Worm (Caenorhabditis elegans) whole organism, L1 larva: ENCODE data around the gene F47G9.6.
A peak's percentile ranks its signal among the peaks of the same experiment; 100 is the strongest.

Experiments
- C16A3.4 ChIP-seq: fragments of 150-350 bp; optimal IDR thresholded peaks from 2 replicates; lab custom pipeline; 2014; ENCODE audit warnings: missing biosample characterization, missing genetic modification characterization
- F16B12.6 ChIP-seq: fragments of 150-350 bp; optimal IDR thresholded peaks from 2 replicates; lab custom pipeline; 2014; ENCODE audit warnings: missing biosample characterization, missing genetic modification characterization
- Y116A8C.19 ChIP-seq: sonication (generic microtip); optimal IDR thresholded peaks from 2 replicates; lab custom pipeline; 2016; ENCODE audit warnings: missing compliant biosample characterization, missing genetic modification characterization, borderline replicate concordance
- aha-1 ChIP-seq: fragments of 150-350 bp; optimal IDR thresholded peaks from 2 replicates; lab custom pipeline; 2014; ENCODE audit warnings: missing biosample characterization, missing genetic modification characterization
- alr-1 ChIP-seq: fragments of 200-800 bp; sonication (Bioruptor generic); optimal IDR thresholded peaks from 2 replicates; lab custom pipeline; 2018; ENCODE audit warnings: borderline replicate concordance, mild to moderate bottlenecking, missing genetic modification characterization, missing compliant biosample characterization
- aly-2 ChIP-seq: fragments of 150-350 bp; optimal IDR thresholded peaks from 2 replicates; lab custom pipeline; 2014; ENCODE audit warnings: missing biosample characterization, missing genetic modification characterization
- ama-1 ChIP-seq: fragments of 150-350 bp; optimal IDR thresholded peaks from 2 replicates; lab custom pipeline; 2014
- blmp-1 ChIP-seq: fragments of 150-350 bp; optimal IDR thresholded peaks from 2 replicates; lab custom pipeline; 2014; ENCODE audit warnings: missing biosample characterization, missing genetic modification characterization
- ceh-82 ChIP-seq, 3 experiments: fragments of 150-350 bp in 1 of 3; sonication (generic microtip) in 2 of 3; optimal IDR thresholded peaks; 2 replicates each; lab custom pipeline; 2014 to 2017; ENCODE audit warnings: missing biosample characterization in 3 of 3, missing genetic modification characterization in 3 of 3
- ceh-88 ChIP-seq: fragments of 200-800 bp; sonication (Bioruptor generic); IDR thresholded peaks from 2 replicates; pipeline ENCODE4 v1.3.6; 2022; ENCODE audit warnings: missing genetic modification characterization, missing compliant biosample characterization
- efl-1 ChIP-seq, 4 experiments: fragments of 150-350 bp; optimal IDR thresholded peaks in 3 of 4; peaks in 1 of 4; 1 replicate in 1 of 4; 2 replicates in 3 of 4; lab custom pipeline; 2014; ENCODE audit warnings: missing biosample characterization in 2 of 4, missing genetic modification characterization in 2 of 4, missing genetic modification reagents in 2 of 4
- efl-3 ChIP-seq: fragments of 200-800 bp; sonication (Bioruptor generic); optimal IDR thresholded peaks from 2 replicates; lab custom pipeline; 2018; ENCODE audit warnings: mild to moderate bottlenecking, missing genetic modification characterization, missing compliant biosample characterization
- egl-13 ChIP-seq: sonication (generic microtip); optimal IDR thresholded peaks from 2 replicates; lab custom pipeline; 2016; ENCODE audit warnings: missing genotype, missing genetic modification reagents, missing genetic modification characterization, missing compliant biosample characterization
- egl-27 ChIP-seq, 2 experiments: fragments of 150-350 bp in 1 of 2; sonication (generic microtip); optimal IDR thresholded peaks; 3 replicates each; lab custom pipeline; 2017 to 2018; ENCODE audit warnings: missing biosample characterization in 2 of 2, missing genetic modification characterization in 2 of 2, missing genetic modification reagents in 2 of 2
- ets-5 ChIP-seq: fragments of 200-800 bp; sonication (Bioruptor generic); IDR thresholded peaks from 2 replicates; pipeline ENCODE4 v1.3.6; 2022; ENCODE audit warnings: missing genetic modification characterization, missing compliant biosample characterization
- fkh-10 ChIP-seq: sonication (generic microtip); optimal IDR thresholded peaks from 2 replicates; lab custom pipeline; 2017; ENCODE audit warnings: missing biosample characterization, missing genetic modification reagents, missing genetic modification characterization
- fkh-8 ChIP-seq: sonication (generic microtip); optimal IDR thresholded peaks from 2 replicates; lab custom pipeline; 2016; ENCODE audit warnings: mild to moderate bottlenecking, missing genetic modification characterization, missing compliant biosample characterization
- grh-1 ChIP-seq: fragments of 200-800 bp; sonication (Bioruptor generic); IDR thresholded peaks from 2 replicates; pipeline ENCODE4 v1.3.6; 2022; ENCODE audit warnings: missing genetic modification reagents, missing genetic modification characterization, missing compliant biosample characterization
- hlh-4 ChIP-seq: sonication (generic microtip); optimal IDR thresholded peaks from 2 replicates; lab custom pipeline; 2016; ENCODE audit warnings: mild to moderate bottlenecking, missing genetic modification characterization, missing compliant biosample characterization
- isw-1 ChIP-seq: fragments of 200-800 bp; sonication (Bioruptor generic); IDR thresholded peaks from 2 replicates; pipeline ENCODE4 v1.3.6; 2022; ENCODE audit warnings: missing genetic modification characterization, missing compliant biosample characterization
- jun-1 ChIP-seq: fragments of 150-350 bp; optimal IDR thresholded peaks from 2 replicates; lab custom pipeline; 2014; ENCODE audit warnings: missing biosample characterization, missing genetic modification reagents, missing genetic modification characterization
- lin-14 ChIP-seq: fragments of 200-800 bp; sonication (Bioruptor generic); optimal IDR thresholded peaks from 2 replicates; lab custom pipeline; 2018; ENCODE audit warnings: mild to moderate bottlenecking, missing genetic modification characterization, moderate library complexity, missing compliant biosample characterization
- lin-35 ChIP-seq, 2 experiments: fragments of 150-350 bp; optimal IDR thresholded peaks; 2 replicates each; lab custom pipeline; 2014; ENCODE audit warnings: missing biosample characterization in 2 of 2, missing genetic modification characterization in 2 of 2, missing genetic modification reagents in 2 of 2
- lin-39 ChIP-seq: fragments of 150-350 bp; optimal IDR thresholded peaks from 2 replicates; lab custom pipeline; 2014; ENCODE audit warnings: missing biosample characterization, missing genetic modification reagents, missing genetic modification characterization
- lsy-2 ChIP-seq, 2 experiments: fragments of 150-350 bp; optimal IDR thresholded peaks; 2 replicates each; lab custom pipeline; 2014; ENCODE audit warnings: missing biosample characterization in 2 of 2, missing genetic modification characterization in 2 of 2
- mab-9 ChIP-seq: fragments of 200-800 bp; sonication (Bioruptor generic); IDR thresholded peaks from 2 replicates; pipeline ENCODE4 v1.3.6; 2022; ENCODE audit warnings: missing genetic modification reagents, missing genetic modification characterization, missing compliant biosample characterization
- mef-2 ChIP-seq: fragments of 150-350 bp; optimal IDR thresholded peaks from 2 replicates; lab custom pipeline; 2014; ENCODE audit warnings: missing biosample characterization, missing genetic modification characterization
- nhr-12 ChIP-seq: sonication (generic microtip); optimal IDR thresholded peaks from 2 replicates; lab custom pipeline; 2017; ENCODE audit warnings: missing biosample characterization, missing genetic modification characterization
- nhr-19 ChIP-seq: fragments of 200-800 bp; sonication (Bioruptor generic); conservative IDR thresholded peaks from 2 replicates; pipeline ENCODE4 v1.3.6; 2022; ENCODE audit warnings: missing genetic modification characterization, missing compliant biosample characterization
- nhr-20 ChIP-seq: sonication (generic microtip); optimal IDR thresholded peaks from 2 replicates; lab custom pipeline; 2016; ENCODE audit warnings: mild to moderate bottlenecking, missing genetic modification characterization, missing compliant biosample characterization
- nhr-71 ChIP-seq: sonication (generic microtip); optimal IDR thresholded peaks from 2 replicates; lab custom pipeline; 2016; ENCODE audit warnings: mild to moderate bottlenecking, missing genetic modification characterization, moderate library complexity, missing compliant biosample characterization
- nhr-76 ChIP-seq: sonication (generic microtip); optimal IDR thresholded peaks from 2 replicates; lab custom pipeline; 2017; ENCODE audit warnings: missing biosample characterization, missing genetic modification characterization
- nhr-90 ChIP-seq: sonication (generic microtip); optimal IDR thresholded peaks from 2 replicates; lab custom pipeline; 2016; ENCODE audit warnings: mild to moderate bottlenecking, missing genetic modification characterization, missing compliant biosample characterization; ENCODE audit not compliant: poor library complexity
- pag-3 ChIP-seq: sonication (generic microtip); optimal IDR thresholded peaks from 2 replicates; lab custom pipeline; 2017; ENCODE audit warnings: missing genetic modification characterization, mild to moderate bottlenecking, missing compliant biosample characterization, antibody characterized with exemption, borderline replicate concordance; ENCODE audit not compliant: insufficient read depth
- pqm-1 ChIP-seq: sonication (generic microtip); optimal IDR thresholded peaks from 3 replicates; lab custom pipeline; 2017; ENCODE audit warnings: missing biosample characterization, missing genetic modification characterization
- skn-1 ChIP-seq: fragments of 150-350 bp; optimal IDR thresholded peaks from 2 replicates; lab custom pipeline; 2014; ENCODE audit warnings: missing biosample characterization, missing genetic modification characterization
- snpc-4 ChIP-seq: fragments of 150-350 bp; optimal IDR thresholded peaks from 2 replicates; lab custom pipeline; 2014; ENCODE audit warnings: missing biosample characterization, missing genetic modification characterization
- sox-4 ChIP-seq: sonication (generic microtip); optimal IDR thresholded peaks from 2 replicates; lab custom pipeline; 2016; ENCODE audit warnings: missing genetic modification characterization, missing compliant biosample characterization
- swsn-7 ChIP-seq: sonication (generic microtip); optimal IDR thresholded peaks from 2 replicates; lab custom pipeline; 2016; ENCODE audit warnings: missing genetic modification characterization, missing compliant biosample characterization

The F47G9.6 gene

DNA sequence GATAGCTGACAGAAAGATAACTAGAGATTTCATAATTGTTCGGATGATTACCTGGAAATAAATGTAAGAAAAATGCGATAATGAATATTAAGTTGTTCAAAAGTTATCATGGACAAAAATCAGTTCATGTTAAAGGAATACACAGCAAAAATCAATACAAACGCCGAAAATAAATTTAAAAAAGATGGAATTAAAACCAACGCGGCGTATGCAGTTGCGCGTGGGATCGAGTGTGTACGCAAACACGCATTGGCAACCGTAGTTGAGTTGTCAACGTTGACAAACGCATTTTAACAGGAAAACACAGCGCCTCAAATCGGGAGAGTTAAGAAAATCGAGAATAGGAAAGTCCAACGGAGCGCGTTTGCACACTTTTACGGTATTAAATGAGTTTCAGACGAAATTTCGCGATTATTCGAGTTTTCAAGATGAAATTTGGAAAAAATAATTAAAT lies 2.3 kb upstream of the F47G9.6 start, which contains the start of gene tmed-10 (continued):
- no peak for TF ChIP-seq grh-1
- peak; percentile 28 for TF ChIP-seq C16A3.4
- TF ChIP-seq snpc-4 = peak; percentile 23
- TF ChIP-seq hlh-4 = no peak
- no peak for TF ChIP-seq sox-4
- no peak for TF ChIP-seq lin-39
- peak; percentile 80 for TF ChIP-seq nhr-20
- peak; percentile 70 for TF ChIP-seq swsn-7
- TF ChIP-seq nhr-76 (tag; lab: Kevin White, UChicago) = no peak
- TF ChIP-seq aly-2 (tag; lab: Kevin White, UChicago) = no peak
- TF ChIP-seq F16B12.6 (tag; lab: Kevin White, UChicago) = peak; percentile 92
- TF ChIP-seq Y116A8C.19 = no peak
- peak; percentile 13 for TF ChIP-seq jun-1 (tag; lab: Kevin White, UChicago)
- peak; percentile 37; the same call in 1 of the 2 replicates for TF ChIP-seq mab-9 (GFP tag; lab: Robert Waterston, UW)
- peak; percentile 54 for TF ChIP-seq nhr-90 (tag; lab: Kevin White, UChicago)
- TF ChIP-seq ceh-88 = no peak
- TF ChIP-seq skn-1 (tag; lab: Kevin White, UChicago) = peak; percentile 48
- TF ChIP-seq ets-5 = no peak
- TF ChIP-seq ama-1 (lab: Kevin White, UChicago) = no peak
- TF ChIP-seq nhr-12 (tag; lab: Kevin White, UChicago) = no peak
- no peak for TF ChIP-seq pag-3 (tag; lab: Kevin White, UChicago)
- peak; percentile 59 to 68 for TF ChIP-seq efl-1 (optimal IDR thresholded peaks at IDR 0.05; lab: Kevin White, UChicago)
- TF ChIP-seq efl-1 (GFP tag; optimal IDR thresholded peaks at IDR 0.05 in 1 of 2; lab: Kevin White, UChicago) = peak; percentile 55 to 95
- no peak for TF ChIP-seq aha-1 (tag; lab: Kevin White, UChicago)
- peak; percentile 83 for TF ChIP-seq lin-14
- TF ChIP-seq isw-1 = peak; percentile 68
- peak; percentile 78 for TF ChIP-seq nhr-71 (tag; lab: Kevin White, UChicago)
- peak; percentile 87 to 96 for TF ChIP-seq lsy-2 (tag; optimal IDR thresholded peaks at IDR 0.05; lab: Kevin White, UChicago)
- no peak for TF ChIP-seq mef-2 (tag; lab: Kevin White, UChicago)
- no peak for TF ChIP-seq pqm-1 (tag; lab: Kevin White, UChicago)
- TF ChIP-seq fkh-8 (tag; lab: Kevin White, UChicago) = peak; percentile 53
- TF ChIP-seq lin-35 (GFP tag; optimal IDR thresholded peaks at IDR 0.05; lab: Kevin White, UChicago) = peak; percentile 58 to 67
- TF ChIP-seq blmp-1 (tag; lab: Kevin White, UChicago) = peak; percentile 52
- TF ChIP-seq egl-13 (tag; lab: Kevin White, UChicago) = no peak

ce11 chrV:11334193-11334592 lies 5.0 kb downstream of the F47G9.6 start, which contains the start of gene T02E9.6:
Gene T02E9.6, minus strand, starts transcription at chrV:11334293.
- no peak for TF ChIP-seq nhr-90 (tag; lab: Kevin White, UChicago)
- TF ChIP-seq efl-1 (optimal IDR thresholded peaks at IDR 0.05; lab: Kevin White, UChicago) = no peak
- TF ChIP-seq efl-1 (GFP tag; optimal IDR thresholded peaks at IDR 0.05 in 1 of 2; lab: Kevin White, UChicago) = peak in 1 of 2 experiments; percentile 62
- TF ChIP-seq C16A3.4 = no peak

- TF ChIP-seq pqm-1 (tag; lab: Kevin White, UChicago) (no peak), mab-9 (GFP tag; lab: Robert Waterston, UW) (no peak), sox-4 (no peak), egl-27 (tag; optimal IDR thresholded peaks at IDR 0.05; lab: Kevin White, UChicago) (no peak), alr-1 (no peak), nhr-19 (GFP tag; lab: Robert Waterston, UW) (no peak)
Observed at ce11 chrV:11335757-11336418, 6.7 kb downstream of the F47G9.6 start.

DNA sequence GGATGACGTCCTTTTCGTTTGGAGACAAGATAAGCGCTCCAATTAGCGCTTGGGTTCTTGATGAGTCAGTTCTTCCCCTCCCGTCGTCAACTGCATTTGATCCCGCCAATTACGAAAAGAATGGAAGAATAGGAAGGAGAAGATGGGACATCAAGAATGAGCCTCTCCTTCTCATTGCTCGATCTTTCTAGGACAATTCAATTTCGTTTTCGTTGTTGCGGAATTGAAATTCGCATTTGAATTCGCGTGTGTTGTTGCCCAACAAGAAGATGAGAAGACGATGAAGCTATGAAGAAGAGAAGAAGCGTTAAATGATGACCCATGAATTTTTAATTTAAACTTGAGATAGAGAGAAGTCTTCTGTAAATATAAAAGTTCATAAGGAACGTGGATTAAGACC lies 7.7 kb downstream of the F47G9.6 start:
- TF ChIP-seq aha-1 (tag; lab: Kevin White, UChicago) (no peak), ceh-82 (tag; optimal IDR thresholded peaks at IDR 0.05; lab: Kevin White, UChicago) (peak in 1 of 3 experiments; percentile 21), lin-14 (peak; percentile 25), nhr-71 (tag; lab: Kevin White, UChicago) (no peak), fkh-10 (GFP tag; lab: Kevin White, UChicago) (peak; percentile 58), efl-3 (GFP tag; lab: Kevin White, UChicago) (no peak)
